Worm (Caenorhabditis elegans): Measurements from ENCODE around the gene R04D3.2.

Gene R04D3.2

DNA sequence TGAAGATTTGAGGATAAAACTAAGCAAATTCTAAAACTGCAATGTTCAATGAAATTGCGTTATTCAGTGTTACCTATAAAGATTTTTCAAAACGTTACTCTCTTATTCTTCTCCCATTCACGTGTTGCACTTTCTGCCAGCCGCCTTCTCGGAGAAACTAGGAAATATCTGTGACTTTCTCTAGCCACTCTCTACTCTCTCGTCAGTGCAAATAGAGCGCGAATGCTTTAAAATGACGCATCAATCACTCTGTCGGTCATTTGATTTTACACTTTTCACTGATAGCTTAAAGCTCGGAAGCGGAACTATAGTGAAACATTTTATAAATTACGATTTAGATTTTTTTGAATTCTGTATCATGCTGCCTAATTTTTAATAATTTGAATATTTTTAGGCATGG, 42.4 kb upstream of the R04D3.2 start (continued):
- no peak for TF ChIP-seq ZK337.2 (GFP tag; IDR thresholded peaks at IDR 0.05)
- TF ChIP-seq egl-27 (tag; optimal IDR thresholded peaks at IDR 0.05), result no peak
- TF ChIP-seq dpl-1 (GFP tag; optimal IDR thresholded peaks at IDR 0.05), result peak; percentile 45
- no peak for TF ChIP-seq madf-9 (GFP tag; conservative IDR thresholded peaks at IDR 0.05)
- no peak for TF ChIP-seq lim-7 (GFP tag; IDR thresholded peaks at IDR 0.05)
- TF ChIP-seq ceh-44 (GFP tag; IDR thresholded peaks at IDR 0.05), result no peak
- peak in 1 of 2 experiments; percentile 65 for TF ChIP-seq hif-1 (tag; optimal IDR thresholded peaks at IDR 0.05)
- TF ChIP-seq vab-7 (GFP tag; IDR thresholded peaks at IDR 0.05), result no peak
- TF ChIP-seq R02D3.7 (tag; optimal IDR thresholded peaks at IDR 0.05), result no peak
- TF ChIP-seq D1046.2 (GFP tag; IDR thresholded peaks at IDR 0.05), result no peak
- TF ChIP-seq nhr-41 (GFP tag; IDR thresholded peaks at IDR 0.05), result no peak
- TF ChIP-seq duxl-1 (tag; optimal IDR thresholded peaks at IDR 0.05; ENCODE audit: poor library complexity), result no peak
- TF ChIP-seq unc-39 (tag; optimal IDR thresholded peaks at IDR 0.05), result no peak
- no peak for TF ChIP-seq nhr-25 (tag; optimal IDR thresholded peaks at IDR 0.05; ENCODE audit: borderline replicate concordance, insufficient read depth)
- peak; percentile 81 for TF ChIP-seq lin-38 (GFP tag; IDR thresholded peaks at IDR 0.05)
- peak; percentile 88 for TF ChIP-seq mep-1 (tag; optimal IDR thresholded peaks at IDR 0.05)
- TF ChIP-seq fkh-10 (GFP tag; optimal IDR thresholded peaks at IDR 0.05), result no peak
- TF ChIP-seq ceh-82 (tag; optimal IDR thresholded peaks at IDR 0.05), result no peak
- TF ChIP-seq mes-2 (tag; optimal IDR thresholded peaks at IDR 0.05; ENCODE audit: poor library complexity, severe bottlenecking), result peak; percentile 69
- no peak for TF ChIP-seq T26A8.4 (GFP tag; IDR thresholded peaks at IDR 0.05)
- TF ChIP-seq tra-1 (GFP tag; IDR thresholded peaks at IDR 0.05), result peak; percentile 29; the same call in 1 of the 2 replicates
- peak in 1 of 2 experiments; percentile 74 for TF ChIP-seq lsy-2 (tag; optimal IDR thresholded peaks at IDR 0.05)
- TF ChIP-seq sdz-12 (GFP tag; optimal IDR thresholded peaks at IDR 0.05), result no peak
- no peak for TF ChIP-seq spr-3 (GFP tag; optimal IDR thresholded peaks at IDR 0.05)
- no peak for TF ChIP-seq snpc-4 (tag; optimal IDR thresholded peaks at IDR 0.05)
- TF ChIP-seq nhr-48 (tag; optimal IDR thresholded peaks at IDR 0.05), result peak; percentile 60
- TF ChIP-seq zfp-2 (tag; optimal IDR thresholded peaks at IDR 0.05), result no peak
- no peak for TF ChIP-seq zfp-3 (GFP tag; conservative IDR thresholded peaks at IDR 0.05)
- peak; percentile 49 for TF ChIP-seq aha-1 (tag)
- TF ChIP-seq set-16 (GFP tag; IDR thresholded peaks at IDR 0.05), result no peak
- no peak for TF ChIP-seq F44E2.7 (GFP tag; IDR thresholded peaks at IDR 0.05)
- TF ChIP-seq php-3 (GFP tag; IDR thresholded peaks at IDR 0.05), result peak; percentile 73
- peak; percentile 35 for TF ChIP-seq rbr-2 (tag; optimal IDR thresholded peaks at IDR 0.05)
- TF ChIP-seq arid-1 (GFP tag; conservative IDR thresholded peaks at IDR 0.05), result no peak
- no peak for TF ChIP-seq zip-2 (tag; optimal IDR thresholded peaks at IDR 0.05)
- TF ChIP-seq cey-2 (tag; optimal IDR thresholded peaks at IDR 0.05; ENCODE audit: borderline replicate concordance, insufficient read depth), result no peak
- no peak for TF ChIP-seq F10B5.3 (tag; optimal IDR thresholded peaks at IDR 0.05)
- no peak for TF ChIP-seq zip-11 (GFP tag; IDR thresholded peaks at IDR 0.05)
- TF ChIP-seq unc-130 (GFP tag; optimal IDR thresholded peaks at IDR 0.05), result no peak
- no peak for TF ChIP-seq ZK546.5 (tag; optimal IDR thresholded peaks at IDR 0.05)
- TF ChIP-seq daf-12 (tag; optimal IDR thresholded peaks at IDR 0.05), result no peak
- TF ChIP-seq dmd-6 (GFP tag; IDR thresholded peaks at IDR 0.05), result peak; percentile 86
- peak; percentile 39; the same call in 1 of the 2 replicates for TF ChIP-seq hmg-1.1 (GFP tag; IDR thresholded peaks at IDR 0.05)
- peak; percentile 69 for TF ChIP-seq mxl-3 (GFP tag; optimal IDR thresholded peaks at IDR 0.05)
- no peak for TF ChIP-seq snpc-1.2 (GFP tag; IDR thresholded peaks at IDR 0.05)
- TF ChIP-seq F49E8.2 (tag; optimal IDR thresholded peaks at IDR 0.05; ENCODE audit: borderline replicate concordance), result no peak
- no peak for TF ChIP-seq madf-5 (GFP tag; IDR thresholded peaks at IDR 0.05)
- TF ChIP-seq T20F7.1 (GFP tag; optimal IDR thresholded peaks at IDR 0.05), result no peak
- no peak for TF ChIP-seq gei-8 (GFP tag; optimal IDR thresholded peaks at IDR 0.05)
- TF ChIP-seq nhr-77 (tag; optimal IDR thresholded peaks at IDR 0.05), result peak; percentile 75
- peak; percentile 92 for TF ChIP-seq nhr-28 (tag; optimal IDR thresholded peaks at IDR 0.05)
